Worm (Caenorhabditis elegans) whole organism, mixed stage, embryonic: Measurements from ENCODE around the gene str-99.

Experiments
- bed-3 ChIP-seq: fragments of 200-800 bp; sonication (Bioruptor generic); optimal IDR thresholded peaks from 3 replicates; lab custom pipeline; 2018; ENCODE audit warnings: mild to moderate bottlenecking, missing genetic modification characterization, moderate library complexity, missing compliant biosample characterization
- blmp-1 ChIP-seq: fragments of 150-350 bp; optimal IDR thresholded peaks from 2 replicates; lab custom pipeline; 2014; ENCODE audit warnings: missing biosample characterization, missing genetic modification characterization
- ceh-39 ChIP-seq: fragments of 150-350 bp; optimal IDR thresholded peaks from 2 replicates; lab custom pipeline; 2014; ENCODE audit warnings: missing biosample characterization, missing genetic modification characterization
- ceh-43 ChIP-seq: fragments of 200-800 bp; sonication (Bioruptor generic); optimal IDR thresholded peaks from 2 replicates; lab custom pipeline; 2018; ENCODE audit warnings: mild to moderate bottlenecking, missing genetic modification characterization, moderate library complexity, missing compliant biosample characterization
- ceh-83 ChIP-seq: fragments of 200-800 bp; sonication (Bioruptor generic); optimal IDR thresholded peaks from 2 replicates; lab custom pipeline; 2018; ENCODE audit warnings: mild to moderate bottlenecking, missing genetic modification characterization, missing compliant biosample characterization
- ces-1 ChIP-seq: fragments of 150-350 bp; optimal IDR thresholded peaks from 2 replicates; lab custom pipeline; 2014; ENCODE audit warnings: missing biosample characterization, missing genetic modification reagents, missing genetic modification characterization
- cnd-1 ChIP-seq: fragments of 200-800 bp; sonication (Bioruptor generic); optimal IDR thresholded peaks from 2 replicates; lab custom pipeline; 2018; ENCODE audit warnings: mild to moderate bottlenecking, missing genetic modification characterization, missing compliant biosample characterization
- drap-1 ChIP-seq: fragments of 200-800 bp; sonication (Bioruptor generic); optimal IDR thresholded peaks from 3 replicates; lab custom pipeline; 2018; ENCODE audit warnings: mild to moderate bottlenecking, missing genetic modification characterization, missing compliant biosample characterization
- elt-1 ChIP-seq: sonication (generic microtip); optimal IDR thresholded peaks from 2 replicates; lab custom pipeline; 2017; ENCODE audit warnings: missing genetic modification characterization, mild to moderate bottlenecking, missing compliant biosample characterization, antibody characterized with exemption, moderate library complexity, borderline replicate concordance; ENCODE audit not compliant: insufficient read depth
- flh-1 ChIP-seq: fragments of 200-800 bp; sonication (Bioruptor generic); optimal IDR thresholded peaks from 2 replicates; lab custom pipeline; 2018; ENCODE audit warnings: mild to moderate bottlenecking, missing genetic modification characterization, moderate library complexity, missing compliant biosample characterization
- ham-2 ChIP-seq: fragments of 200-800 bp; sonication (Bioruptor generic); optimal IDR thresholded peaks from 2 replicates; lab custom pipeline; 2018; ENCODE audit warnings: mild to moderate bottlenecking, missing genetic modification characterization, missing compliant biosample characterization
- hlh-1 ChIP-seq: fragments of 150-350 bp; optimal IDR thresholded peaks from 2 replicates; lab custom pipeline; 2014; ENCODE audit warnings: missing biosample characterization, missing genetic modification reagents, missing genetic modification characterization
- lin-13 ChIP-seq: fragments of 150-350 bp; optimal IDR thresholded peaks from 2 replicates; lab custom pipeline; 2014; ENCODE audit warnings: missing biosample characterization, missing genetic modification characterization
- lin-32 ChIP-seq: fragments of 200-800 bp; sonication (Bioruptor generic); optimal IDR thresholded peaks from 2 replicates; lab custom pipeline; 2018; ENCODE audit warnings: mild to moderate bottlenecking, missing genetic modification characterization, missing compliant biosample characterization
- lsy-2 ChIP-seq: fragments of 150-350 bp; optimal IDR thresholded peaks from 2 replicates; lab custom pipeline; 2014; ENCODE audit warnings: missing biosample characterization, missing genetic modification characterization
- mab-5 ChIP-seq: fragments of 150-350 bp; optimal IDR thresholded peaks from 2 replicates; lab custom pipeline; 2014; ENCODE audit warnings: missing biosample characterization, missing genetic modification characterization
- mep-1 ChIP-seq: fragments of 150-350 bp; optimal IDR thresholded peaks from 2 replicates; lab custom pipeline; 2017; ENCODE audit warnings: missing biosample characterization, missing genetic modification reagents, missing genetic modification characterization, inconsistent platforms
- mls-2 ChIP-seq: sonication (generic microtip); optimal IDR thresholded peaks from 2 replicates; lab custom pipeline; 2016; ENCODE audit warnings: mild to moderate bottlenecking, missing genetic modification characterization, moderate library complexity, missing compliant biosample characterization
- nhr-2 ChIP-seq: fragments of 150-350 bp; optimal IDR thresholded peaks from 2 replicates; lab custom pipeline; 2014; ENCODE audit warnings: missing biosample characterization, missing genetic modification characterization
- nhr-237 ChIP-seq: fragments of 150-350 bp; optimal IDR thresholded peaks from 2 replicates; lab custom pipeline; 2014; ENCODE audit warnings: missing biosample characterization, missing genetic modification characterization
- nhr-76 ChIP-seq: sonication (generic microtip); optimal IDR thresholded peaks from 2 replicates; lab custom pipeline; 2017; ENCODE audit warnings: missing biosample characterization, missing genetic modification characterization
- pha-4 ChIP-seq: fragments of 150-350 bp; optimal IDR thresholded peaks from 2 replicates; lab custom pipeline; 2018; ENCODE audit warnings: missing biosample characterization, missing genetic modification reagents, missing genetic modification characterization
- sem-2 ChIP-seq: fragments of 200-800 bp; sonication (Bioruptor generic); optimal IDR thresholded peaks from 2 replicates; lab custom pipeline; 2018; ENCODE audit warnings: mild to moderate bottlenecking, missing genetic modification characterization, missing compliant biosample characterization
- sptf-1 ChIP-seq: sonication (generic microtip); optimal IDR thresholded peaks from 2 replicates; lab custom pipeline; 2017; ENCODE audit warnings: mild to moderate bottlenecking, missing genetic modification characterization, moderate library complexity, missing compliant biosample characterization
- tbx-8 ChIP-seq: fragments of 200-800 bp; sonication (Bioruptor generic); optimal IDR thresholded peaks from 2 replicates; lab custom pipeline; 2018; ENCODE audit warnings: mild to moderate bottlenecking, missing genetic modification characterization, moderate library complexity, missing compliant biosample characterization
- unc-120 ChIP-seq: sonication (generic microtip); optimal IDR thresholded peaks from 2 replicates; lab custom pipeline; 2017; ENCODE audit warnings: missing genetic modification characterization, missing compliant biosample characterization; ENCODE audit not compliant: poor library complexity, severe bottlenecking
- unc-39 ChIP-seq: fragments of 150-350 bp; optimal IDR thresholded peaks from 2 replicates; lab custom pipeline; 2014; ENCODE audit warnings: missing biosample characterization, missing genetic modification characterization
- zip-8 ChIP-seq: fragments of 150-350 bp; optimal IDR thresholded peaks from 2 replicates; lab custom pipeline; 2014; ENCODE audit warnings: missing biosample characterization, missing genetic modification characterization
- ztf-11 ChIP-seq: fragments of 150-350 bp; optimal IDR thresholded peaks from 2 replicates; lab custom pipeline; 2014; ENCODE audit warnings: missing biosample characterization, missing genetic modification characterization

The str-99 gene

DNA sequence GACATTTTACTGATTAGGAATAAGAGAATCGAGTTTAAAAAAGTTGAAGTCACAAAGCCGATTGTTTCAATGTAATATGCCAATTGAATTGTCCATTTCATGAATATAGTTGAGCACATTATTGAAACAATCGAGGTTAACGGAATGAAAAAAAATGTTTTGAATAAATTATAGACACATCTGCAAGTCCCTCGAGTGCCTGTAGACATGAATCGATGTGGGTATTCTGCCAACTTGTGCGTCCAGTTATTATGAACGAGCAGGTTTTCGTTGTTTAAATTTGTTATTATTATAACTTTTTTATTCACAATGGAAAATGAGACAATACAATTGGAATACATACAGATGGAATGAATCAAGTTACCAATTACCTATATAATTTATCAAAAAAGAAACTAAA lies at the start of gene str-99:
str-99 (minus strand) TSS at position 101 of the 400 bp plus-strand sequence.
- TF ChIP-seq unc-39 (tag; lab: Kevin White, UChicago) (no peak), ztf-11 (no peak), flh-1 (no peak), hlh-1 (tag; lab: Kevin White, UChicago) (no peak), unc-120 (tag; lab: Kevin White, UChicago) (no peak), cnd-1 (tag; lab: Kevin White, UChicago) (no peak), nhr-2 (tag; lab: Kevin White, UChicago) (no peak), ham-2 (GFP tag; lab: Kevin White, UChicago) (no peak), lin-32 (GFP tag; lab: Kevin White, UChicago) (no peak), ceh-83 (GFP tag; lab: Kevin White, UChicago) (no peak), lin-13 (no peak)
- TF ChIP-seq, all 35 proteins: peak for 0

DNA sequence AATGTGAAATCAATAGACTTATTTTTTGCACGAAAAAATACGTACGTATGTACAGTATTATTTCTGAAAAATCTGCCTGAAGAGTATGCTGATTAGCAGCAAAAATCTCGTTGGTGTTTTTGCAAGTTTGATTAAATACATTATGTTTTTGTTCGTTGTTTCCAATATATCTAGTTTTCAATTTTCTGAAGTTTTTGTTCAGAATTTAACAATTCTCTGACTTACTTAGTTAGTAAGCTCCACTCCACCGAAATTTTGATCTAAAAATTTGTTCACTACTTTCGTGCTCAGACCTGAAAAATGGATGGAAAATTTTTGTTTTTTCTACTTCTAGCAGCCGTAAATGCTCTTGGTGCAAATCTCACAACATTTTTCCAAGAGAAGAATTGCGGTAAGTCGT lies 46.6 kb upstream of the str-99 start, which contains the start of gene irld-26:
irld-26 (plus strand) TSS at position 301 of the 400 bp plus-strand sequence.
- TF ChIP-seq bed-3: no peak
- no peak for TF ChIP-seq mep-1 (tag; lab: Kevin White, UChicago)
- TF ChIP-seq ceh-83 (GFP tag; lab: Kevin White, UChicago): no peak
- no peak for TF ChIP-seq nhr-237 (tag; lab: Kevin White, UChicago)
- no peak for TF ChIP-seq unc-120 (tag; lab: Kevin White, UChicago)
- no peak for TF ChIP-seq zip-8 (tag; lab: Kevin White, UChicago)
- no peak for TF ChIP-seq elt-1 (tag; lab: Kevin White, UChicago)
- no peak for TF ChIP-seq ztf-11
- no peak for TF ChIP-seq flh-1
- TF ChIP-seq ham-2 (GFP tag; lab: Kevin White, UChicago): no peak
- TF ChIP-seq sptf-1: no peak
- TF ChIP-seq ceh-39 (tag; lab: Kevin White, UChicago): no peak
- no peak for TF ChIP-seq mab-5
- no peak for TF ChIP-seq nhr-76
- TF ChIP-seq mls-2 (tag; lab: Kevin White, UChicago): no peak
- no peak for TF ChIP-seq nhr-2 (tag; lab: Kevin White, UChicago)
- TF ChIP-seq unc-39 (tag; lab: Kevin White, UChicago): no peak
- TF ChIP-seq ceh-43 (GFP tag; lab: Kevin White, UChicago): no peak
- TF ChIP-seq, all 35 proteins: peak for 0

DNA sequence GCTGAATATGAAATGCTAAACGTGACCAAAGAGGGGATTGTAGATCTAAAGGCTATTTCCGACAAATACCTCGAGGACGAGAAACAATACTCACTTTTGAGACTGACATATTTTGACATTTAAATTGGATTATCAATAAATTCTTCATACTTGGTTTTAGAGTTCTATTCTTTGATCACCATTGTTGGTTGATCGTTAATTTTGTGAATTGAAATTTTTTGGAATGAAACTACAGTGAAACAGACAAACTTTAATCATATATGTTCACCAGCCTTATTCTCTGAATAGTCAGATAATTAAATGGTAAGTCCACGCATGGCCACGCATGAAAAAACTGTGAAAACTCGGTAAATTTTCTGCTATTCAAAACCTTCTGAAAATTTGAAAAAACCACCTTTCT lies 44.3 kb upstream of the str-99 start, which contains the start of gene F11A5.18:
F11A5.18 (plus strand) TSS at position 301 of the 400 bp plus-strand sequence.
- TF ChIP-seq ces-1 (GFP tag; lab: Kevin White, UChicago): no peak
- TF ChIP-seq nhr-2 (tag; lab: Kevin White, UChicago): no peak
- no peak for TF ChIP-seq mls-2 (tag; lab: Kevin White, UChicago)
- no peak for TF ChIP-seq ceh-43 (GFP tag; lab: Kevin White, UChicago)
- no peak for TF ChIP-seq mab-5
- no peak for TF ChIP-seq nhr-76
- no peak for TF ChIP-seq cnd-1 (tag; lab: Kevin White, UChicago)
- TF ChIP-seq ceh-83 (GFP tag; lab: Kevin White, UChicago): no peak
- TF ChIP-seq unc-120 (tag; lab: Kevin White, UChicago): no peak
- no peak for TF ChIP-seq flh-1
- TF ChIP-seq tbx-8 (GFP tag; lab: Kevin White, UChicago): no peak
- no peak for TF ChIP-seq sem-2 (GFP tag; lab: Kevin White, UChicago)
- no peak for TF ChIP-seq sptf-1

DNA sequence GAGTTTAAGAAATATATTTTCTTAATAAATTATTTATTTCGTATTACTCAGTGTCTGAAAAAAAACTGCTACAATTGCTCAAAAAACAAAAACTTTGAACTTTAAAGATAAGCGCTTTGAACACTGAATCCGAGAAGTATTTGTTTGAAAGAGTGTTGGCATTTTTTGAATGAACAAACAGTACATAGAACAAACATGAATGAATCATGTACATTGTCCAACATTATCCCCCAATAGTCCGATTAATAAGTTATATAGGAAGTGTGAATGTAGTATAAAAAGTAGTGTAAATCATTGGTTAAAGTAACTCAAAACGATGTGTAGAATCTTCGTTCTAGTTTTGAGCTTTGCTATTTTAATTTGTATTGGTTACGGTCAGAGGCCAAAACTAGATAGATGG lies 43.4 kb upstream of the str-99 start, which contains the start of gene F11A5.17:
F11A5.17 (plus strand) TSS at position 301 of the 400 bp plus-strand sequence.
- no peak for TF ChIP-seq lsy-2 (tag; lab: Kevin White, UChicago)
- no peak for TF ChIP-seq pha-4
- no peak for TF ChIP-seq lin-32 (GFP tag; lab: Kevin White, UChicago)
- no peak for TF ChIP-seq ztf-11
- TF ChIP-seq nhr-237 (tag; lab: Kevin White, UChicago): no peak
- TF ChIP-seq drap-1 (GFP tag; lab: Kevin White, UChicago): no peak
- no peak for TF ChIP-seq flh-1
- TF ChIP-seq elt-1 (tag; lab: Kevin White, UChicago): no peak
- no peak for TF ChIP-seq ceh-39 (tag; lab: Kevin White, UChicago)
- TF ChIP-seq hlh-1 (tag; lab: Kevin White, UChicago): no peak
- no peak for TF ChIP-seq ces-1 (GFP tag; lab: Kevin White, UChicago)
- TF ChIP-seq ceh-43 (GFP tag; lab: Kevin White, UChicago): no peak
- no peak for TF ChIP-seq tbx-8 (GFP tag; lab: Kevin White, UChicago)
- TF ChIP-seq nhr-2 (tag; lab: Kevin White, UChicago): no peak
- TF ChIP-seq mep-1 (tag; lab: Kevin White, UChicago): no peak
- TF ChIP-seq blmp-1 (tag; lab: Kevin White, UChicago): no peak
